Worm (Caenorhabditis elegans) whole organism, early embryonic: Measurements from ENCODE around the gene let-716.

Experiments
- B0310.2 ChIP-seq: sonication (generic microtip); optimal IDR thresholded peaks from 2 replicates; lab custom pipeline; 2016; ENCODE audit warnings: mild to moderate bottlenecking, missing genetic modification characterization, missing compliant biosample characterization
- F13C5.2 ChIP-seq: sonication (generic microtip); optimal IDR thresholded peaks from 2 replicates; lab custom pipeline; 2017; ENCODE audit warnings: mild to moderate bottlenecking, missing genetic modification characterization, inconsistent platforms, missing compliant biosample characterization
- aly-1 ChIP-seq: sonication (generic microtip); optimal IDR thresholded peaks from 2 replicates; lab custom pipeline; 2016; ENCODE audit warnings: missing genetic modification characterization, missing compliant biosample characterization
- ama-1 ChIP-seq: fragments of 150-350 bp; optimal IDR thresholded peaks from 2 replicates; lab custom pipeline; 2014
- ceh-13 ChIP-seq: fragments of 200-800 bp; sonication (Bioruptor generic); optimal IDR thresholded peaks from 2 replicates; lab custom pipeline; 2018; ENCODE audit warnings: mild to moderate bottlenecking, missing genetic modification characterization, missing compliant biosample characterization
- ceh-36 ChIP-seq: sonication (generic microtip); optimal IDR thresholded peaks from 2 replicates; lab custom pipeline; 2016; ENCODE audit warnings: missing genetic modification characterization, inconsistent platforms, missing compliant biosample characterization
- ets-7 ChIP-seq: sonication (generic microtip); optimal IDR thresholded peaks from 2 replicates; lab custom pipeline; 2016; ENCODE audit warnings: missing genotype, missing genetic modification characterization, missing compliant biosample characterization
- flt-1 ChIP-seq: fragments of 200-800 bp; sonication (Bioruptor generic); IDR thresholded peaks from 2 replicates; pipeline ENCODE4 v1.3.6; 2022; ENCODE audit warnings: missing genetic modification characterization, missing compliant biosample characterization
- hmbx-1 ChIP-seq: sonication (generic microtip); optimal IDR thresholded peaks from 2 replicates; lab custom pipeline; 2016; ENCODE audit warnings: mild to moderate bottlenecking, missing genetic modification characterization, missing compliant biosample characterization
- hmg-4 ChIP-seq: fragments of 200-800 bp; sonication (Bioruptor generic); optimal IDR thresholded peaks from 2 replicates; lab custom pipeline; 2018; ENCODE audit warnings: mild to moderate bottlenecking, missing genetic modification characterization, missing compliant biosample characterization
- hnd-1 ChIP-seq: sonication (generic microtip); optimal IDR thresholded peaks from 2 replicates; lab custom pipeline; 2016; ENCODE audit warnings: missing genetic modification characterization, missing compliant biosample characterization
- pes-1 ChIP-seq: fragments of 200-800 bp; sonication (Bioruptor generic); IDR thresholded peaks from 2 replicates; pipeline ENCODE4 v1.3.6; 2022; ENCODE audit warnings: missing genetic modification reagents, missing genetic modification characterization, missing compliant biosample characterization
- scrt-1 ChIP-seq: fragments of 200-800 bp; sonication (Bioruptor generic); IDR thresholded peaks from 2 replicates; pipeline ENCODE4 v1.3.6; 2022; ENCODE audit warnings: missing genetic modification characterization, missing compliant biosample characterization
- sea-1 ChIP-seq: fragments of 200-800 bp; sonication (Bioruptor generic); conservative IDR thresholded peaks from 2 replicates; pipeline ENCODE4 v1.3.6; 2022; ENCODE audit warnings: missing genetic modification characterization, missing compliant biosample characterization
- tbx-11 ChIP-seq: fragments of 200-800 bp; sonication (Bioruptor generic); IDR thresholded peaks from 2 replicates; pipeline ENCODE4 v1.3.6; 2022; ENCODE audit warnings: missing genetic modification characterization, missing compliant biosample characterization
- tbx-37 ChIP-seq: fragments of 200-800 bp; sonication (Bioruptor generic); conservative IDR thresholded peaks from 2 replicates; pipeline ENCODE4 v1.3.6; 2022; ENCODE audit warnings: missing genetic modification reagents, missing genetic modification characterization, missing compliant biosample characterization
- tra-4 ChIP-seq: sonication (generic microtip); optimal IDR thresholded peaks from 2 replicates; lab custom pipeline; 2017; ENCODE audit warnings: missing genetic modification characterization, missing compliant biosample characterization

The let-716 gene

ce11 chrIII:6382987-6383602, at the start of gene let-716:
Gene let-716 (plus strand): TSS chrIII:6383552.
- TF ChIP-seq ceh-36 (no peak), pes-1 (GFP tag; lab: Robert Waterston, UW) (no peak), ets-7 (tag; lab: Kevin White, UChicago) (no peak), F13C5.2 (tag; lab: Kevin White, UChicago) (no peak), ama-1 (peak; percentile 15)

- no peak for TF ChIP-seq ceh-13 (GFP tag; lab: Kevin White, UChicago)
- no peak for TF ChIP-seq hmbx-1 (tag; lab: Kevin White, UChicago)
- no peak for TF ChIP-seq tra-4 (tag; lab: Kevin White, UChicago)
- no peak for TF ChIP-seq ama-1
- no peak for TF ChIP-seq hmg-4 (GFP tag; lab: Kevin White, UChicago)
- TF ChIP-seq hnd-1 (tag; lab: Kevin White, UChicago), result no peak
- TF ChIP-seq tbx-11, result no peak
- no peak for TF ChIP-seq F13C5.2 (tag; lab: Kevin White, UChicago)
These were observed 49.0 kb upstream of the let-716 start for ce11 chrIII:6334364-6334763.

ce11 chrIII:6339919-6340434, 43.4 kb upstream of the let-716 start, which contains the start of gene let-767:
Gene let-767 (minus strand): TSS chrIII:6339969.
- TF ChIP-seq ceh-36 (no peak), tbx-11 (no peak), ama-1 (no peak), pes-1 (GFP tag; lab: Robert Waterston, UW) (no peak), B0310.2 (no peak)

- no peak for TF ChIP-seq sea-1 (GFP tag; lab: Robert Waterston, UW)
- peak; percentile 71 for TF ChIP-seq F13C5.2 (tag; lab: Kevin White, UChicago)
These were observed 41.4 kb upstream of the let-716 start, which contains the start of gene rpn-13 for ce11 chrIII:6341878-6342453. Gene rpn-13 (minus strand): TSS chrIII:6341928.

- TF ChIP-seq sea-1 (GFP tag; lab: Robert Waterston, UW), result no peak
- TF ChIP-seq tra-4 (tag; lab: Kevin White, UChicago), result no peak
- TF ChIP-seq hmbx-1 (tag; lab: Kevin White, UChicago), result no peak
- TF ChIP-seq tbx-11, result no peak
- no peak for TF ChIP-seq tbx-37 (GFP tag; lab: Robert Waterston, UW)
- no peak for TF ChIP-seq B0310.2
- no peak for TF ChIP-seq hmg-4 (GFP tag; lab: Kevin White, UChicago)
- no peak for TF ChIP-seq ceh-13 (GFP tag; lab: Kevin White, UChicago)
- TF ChIP-seq scrt-1 (GFP tag; lab: Robert Waterston, UW), result no peak
- TF ChIP-seq ama-1, result no peak
- TF ChIP-seq pes-1 (GFP tag; lab: Robert Waterston, UW), result no peak
- no peak for TF ChIP-seq F13C5.2 (tag; lab: Kevin White, UChicago)
- TF ChIP-seq flt-1 (GFP tag; lab: Robert Waterston, UW), result no peak
These were observed 40.1 kb upstream of the let-716 start, which contains the start of gene C56G2.9 for ce11 chrIII:6343229-6343628. Gene C56G2.9 (minus strand): TSS chrIII:6343329.

- TF ChIP-seq flt-1 (GFP tag; lab: Robert Waterston, UW) (no peak), sea-1 (GFP tag; lab: Robert Waterston, UW) (no peak), B0310.2 (no peak), scrt-1 (GFP tag; lab: Robert Waterston, UW) (no peak), F13C5.2 (tag; lab: Kevin White, UChicago) (peak; percentile 86)
These were observed 38.6 kb upstream of the let-716 start for ce11 chrIII:6344737-6345136.

ce11 chrIII:6345968-6346498, 37.3 kb upstream of the let-716 start, which contains the start of the genes trmt-10C.2 and C56G2.22:
Gene trmt-10C.2 (plus strand): TSS chrIII:6346281.
Gene C56G2.22 (plus strand): TSS chrIII:6346448.
- TF ChIP-seq ets-7 (tag; lab: Kevin White, UChicago) (no peak), aly-1 (no peak), hmg-4 (GFP tag; lab: Kevin White, UChicago) (no peak), ceh-36 (no peak), flt-1 (GFP tag; lab: Robert Waterston, UW) (no peak), B0310.2 (no peak), tbx-11 (no peak), hnd-1 (tag; lab: Kevin White, UChicago) (no peak), pes-1 (GFP tag; lab: Robert Waterston, UW) (no peak), tra-4 (tag; lab: Kevin White, UChicago) (no peak), scrt-1 (GFP tag; lab: Robert Waterston, UW) (no peak), F13C5.2 (tag; lab: Kevin White, UChicago) (no peak), sea-1 (GFP tag; lab: Robert Waterston, UW) (no peak), ceh-13 (GFP tag; lab: Kevin White, UChicago) (no peak), tbx-37 (GFP tag; lab: Robert Waterston, UW) (no peak), ama-1 (no peak), hmbx-1 (tag; lab: Kevin White, UChicago) (no peak)

ce11 chrIII:6348578-6348977, 34.8 kb upstream of the let-716 start:
- TF ChIP-seq hmbx-1 (tag; lab: Kevin White, UChicago), result no peak
- no peak for TF ChIP-seq flt-1 (GFP tag; lab: Robert Waterston, UW)
- no peak for TF ChIP-seq ceh-36
- no peak for TF ChIP-seq tbx-11
- no peak for TF ChIP-seq tbx-37 (GFP tag; lab: Robert Waterston, UW)
- TF ChIP-seq pes-1 (GFP tag; lab: Robert Waterston, UW), result no peak
- TF ChIP-seq tra-4 (tag; lab: Kevin White, UChicago), result no peak
